Fruit fly (Drosophila melanogaster): ENCODE data around the gene CG18731.

CG18731 gene

dm6 chr3R:29772090-29772794 is 47.4 kb downstream of the CG18731 start (continued):
- TF ChIP-seq Hr51 (GFP tag; optimal IDR thresholded peaks at IDR 0.05) (no peak), NC2β (GFP tag; optimal IDR thresholded peaks at IDR 0.05) (no peak), ab (GFP tag; optimal IDR thresholded peaks at IDR 0.05) (no peak), CG1603 (tag; optimal IDR thresholded peaks at IDR 0.05) (no peak), unpg (GFP tag; optimal IDR thresholded peaks at IDR 0.05) (no peak), CG4854 (GFP tag; optimal IDR thresholded peaks at IDR 0.05) (no peak), nom (GFP tag; optimal IDR thresholded peaks at IDR 0.05) (no peak), CG17829 (tag; optimal IDR thresholded peaks at IDR 0.05) (no peak), ham (GFP tag; IDR thresholded peaks at IDR 0.05) (no peak), gce (GFP tag; IDR thresholded peaks at IDR 0.05) (no peak), eve (GFP tag; optimal IDR thresholded peaks at IDR 0.05) (no peak), gfzf (GFP tag; optimal IDR thresholded peaks at IDR 0.05) (no peak), Mrtf (GFP tag; IDR thresholded peaks at IDR 0.05) (0 out of 3 replicates have a peak, but pooled peaks have one; percentile 39), odd (GFP tag; optimal IDR thresholded peaks at IDR 0.05) (peak; percentile 13), Drgx (GFP tag; IDR thresholded peaks at IDR 0.05) (no peak), CG34224 (GFP tag; IDR thresholded peaks at IDR 0.05; ENCODE audit: partially characterized antibody) (no peak), bcd (GFP tag; optimal IDR thresholded peaks at IDR 0.05) (peak; percentile 49), CG8290 (GFP tag; optimal IDR thresholded peaks at IDR 0.05) (peak; percentile 34), CG8290 (tag; optimal IDR thresholded peaks at IDR 0.05) (peak in 1 of 2 experiments; percentile 61), CG12219 (GFP tag; optimal IDR thresholded peaks at IDR 0.05) (no peak), trh (GFP tag; optimal IDR thresholded peaks at IDR 0.05) (no peak), CG12391 (tag; optimal IDR thresholded peaks at IDR 0.05) (peak; percentile 40), Nf-YB (GFP tag; optimal IDR thresholded peaks at IDR 0.05) (no peak), zen (tag; optimal IDR thresholded peaks at IDR 0.05) (no peak), Vsx1 (GFP tag; optimal IDR thresholded peaks at IDR 0.05) (no peak)

- no peak for TF ChIP-seq crc (GFP tag; optimal IDR thresholded peaks at IDR 0.05)
- peak; percentile 26 for TF ChIP-seq CG6683 (GFP tag; optimal IDR thresholded peaks at IDR 0.05)
- no peak for TF ChIP-seq Ets97D (GFP tag; optimal IDR thresholded peaks at IDR 0.05)
- no peak for TF ChIP-seq CG33213 (GFP tag; optimal IDR thresholded peaks at IDR 0.05)
- 0 out of 3 replicates have a peak, but pooled peaks have one; percentile 25 for TF ChIP-seq CG7963 (GFP tag; IDR thresholded peaks at IDR 0.05; ENCODE audit: partially characterized antibody)
- peak; percentile 69 for TF ChIP-seq CG18599 (GFP tag; optimal IDR thresholded peaks at IDR 0.05)
- TF ChIP-seq CG12299 (tag; optimal IDR thresholded peaks at IDR 0.05) = no peak
- TF ChIP-seq tll (GFP tag; optimal IDR thresholded peaks at IDR 0.05) = no peak
- peak; percentile 80; the same call in 2 of the 3 replicates for TF ChIP-seq ci (GFP tag; IDR thresholded peaks at IDR 0.05)
- TF ChIP-seq maf-S (GFP tag; optimal IDR thresholded peaks at IDR 0.05) = no peak
- peak; percentile 68 for TF ChIP-seq rib (GFP tag; IDR thresholded peaks at IDR 0.05)
- TF ChIP-seq Ptx1 (GFP tag; IDR thresholded peaks at IDR 0.05) = peak; percentile 16; the same call in 1 of the 2 replicates
- peak; percentile 93 for TF ChIP-seq cg (GFP tag; optimal IDR thresholded peaks at IDR 0.05)
- peak; percentile 61; the same call in 1 of the 2 replicates for TF ChIP-seq CG13287 (GFP tag; IDR thresholded peaks at IDR 0.05; ENCODE audit: partially characterized antibody)
- peak; percentile 75 for TF ChIP-seq Hand (GFP tag; optimal IDR thresholded peaks at IDR 0.05)
- no peak for TF ChIP-seq Mad (GFP tag; optimal IDR thresholded peaks at IDR 0.05)
- TF ChIP-seq Eip74EF (GFP tag; optimal IDR thresholded peaks at IDR 0.05) = no peak
- no peak for TF ChIP-seq CG7987 (GFP tag; optimal IDR thresholded peaks at IDR 0.05)
- TF ChIP-seq Bdp1 (GFP tag; optimal IDR thresholded peaks at IDR 0.05) = no peak
- TF ChIP-seq caup (GFP tag; optimal IDR thresholded peaks at IDR 0.05; ENCODE audit: severe bottlenecking) = peak; percentile 18
- TF ChIP-seq CG12219 (GFP tag; optimal IDR thresholded peaks at IDR 0.05) = peak; percentile 15
- TF ChIP-seq zen2 (GFP tag; IDR thresholded peaks at IDR 0.05; ENCODE audit: partially characterized antibody) = peak; percentile 60; the same call in 2 of the 3 replicates
- no peak for TF ChIP-seq C15 (GFP tag; IDR thresholded peaks at IDR 0.05)
- TF ChIP-seq vnd (GFP tag; IDR thresholded peaks at IDR 0.05; ENCODE audit: partially characterized antibody) = no peak
These were observed 48.0 kb downstream of the CG18731 start for dm6 chr3R:29772795-29773331.

All from whole organism, embryonic.